Worm (Caenorhabditis elegans): Measurements from ENCODE around the gene amt-2.

amt-2 gene

ce11 chrIV:13015801-13016404, 26.3 kb upstream of the amt-2 start:
- TF ChIP-seq ama-1 (optimal IDR thresholded peaks at IDR 0.05) (no peak), hmg-1.1 (GFP tag; IDR thresholded peaks at IDR 0.05) (peak; percentile 57; the same call in 1 of the 2 replicates), dmd-8 (GFP tag; IDR thresholded peaks at IDR 0.05) (no peak), aha-1 (tag) (peak; percentile 45), pqm-1 (tag; optimal IDR thresholded peaks at IDR 0.05) (no peak), ceh-20 (GFP tag; IDR thresholded peaks at IDR 0.05) (no peak), snpc-4 (tag; optimal IDR thresholded peaks at IDR 0.05) (no peak), F37D6.2 (tag; optimal IDR thresholded peaks at IDR 0.05) (no peak), ZK546.5 (tag; optimal IDR thresholded peaks at IDR 0.05) (no peak), lsy-2 (tag; optimal IDR thresholded peaks at IDR 0.05) (peak in 1 of 2 experiments; percentile 12), jun-1 (tag; optimal IDR thresholded peaks at IDR 0.05) (no peak), set-16 (GFP tag; IDR thresholded peaks at IDR 0.05) (no peak), lin-39 (tag; optimal IDR thresholded peaks at IDR 0.05) (no peak), fkh-10 (GFP tag; optimal IDR thresholded peaks at IDR 0.05) (peak; percentile 36)

ce11 chrIV:13016820-13017219, 25.4 kb upstream of the amt-2 start:
- no peak for TF ChIP-seq F44E2.7 (GFP tag; IDR thresholded peaks at IDR 0.05)
- TF ChIP-seq nhr-6 (tag; optimal IDR thresholded peaks at IDR 0.05), result no peak
- no peak for TF ChIP-seq F26F4.8 (GFP tag; conservative IDR thresholded peaks at IDR 0.05)
- TF ChIP-seq snpc-4 (tag; optimal IDR thresholded peaks at IDR 0.05), result no peak
- TF ChIP-seq gei-8 (GFP tag; optimal IDR thresholded peaks at IDR 0.05), result no peak
- TF ChIP-seq lsy-2 (tag; optimal IDR thresholded peaks at IDR 0.05), result peak in 1 of 2 experiments; percentile 7
- TF ChIP-seq hif-1 (tag; optimal IDR thresholded peaks at IDR 0.05), result no peak
- TF ChIP-seq unc-62 (GFP tag; optimal IDR thresholded peaks at IDR 0.05 in 1 of 2), result peak in 1 of 2 experiments; percentile 9
- TF ChIP-seq unc-62 (tag; optimal IDR thresholded peaks at IDR 0.05), result no peak
- TF ChIP-seq vab-7 (GFP tag; IDR thresholded peaks at IDR 0.05), result no peak
- no peak for TF ChIP-seq nhr-28 (tag; optimal IDR thresholded peaks at IDR 0.05)
- peak; percentile 28; the same call in 1 of the 2 replicates for TF ChIP-seq set-16 (GFP tag; IDR thresholded peaks at IDR 0.05)
- TF ChIP-seq fkh-10 (GFP tag; optimal IDR thresholded peaks at IDR 0.05), result peak; percentile 60
- no peak for TF ChIP-seq mxl-3 (GFP tag; optimal IDR thresholded peaks at IDR 0.05)
- peak; percentile 64 for TF ChIP-seq ces-1 (GFP tag; optimal IDR thresholded peaks at IDR 0.05)
- TF ChIP-seq ZK546.5 (tag; optimal IDR thresholded peaks at IDR 0.05), result no peak
- TF ChIP-seq ctbp-1 (GFP tag; IDR thresholded peaks at IDR 0.05), result peak; percentile 57

- TF ChIP-seq aha-1 (tag) (peak; percentile 70), nhr-76 (tag; optimal IDR thresholded peaks at IDR 0.05) (no peak)
Measured at ce11 chrIV:13021006-13021405, 21.2 kb upstream of the amt-2 start.

ce11 chrIV:13022892-13023291, 19.3 kb upstream of the amt-2 start:
- TF ChIP-seq skn-1 (tag; optimal IDR thresholded peaks at IDR 0.05), result no peak
- no peak for TF ChIP-seq unc-130 (GFP tag; optimal IDR thresholded peaks at IDR 0.05)
- TF ChIP-seq set-16 (GFP tag; IDR thresholded peaks at IDR 0.05), result peak; percentile 83
- peak; percentile 63 for TF ChIP-seq aha-1 (tag)
- TF ChIP-seq duxl-1 (tag; optimal IDR thresholded peaks at IDR 0.05; ENCODE audit: poor library complexity), result no peak
- TF ChIP-seq ceh-44 (GFP tag; IDR thresholded peaks at IDR 0.05), result no peak
- no peak for TF ChIP-seq nhr-41 (GFP tag; IDR thresholded peaks at IDR 0.05)
- no peak for TF ChIP-seq daf-8 (GFP tag; IDR thresholded peaks at IDR 0.05)
- TF ChIP-seq ceh-32 (tag; optimal IDR thresholded peaks at IDR 0.05; ENCODE audit: poor library complexity), result no peak
- no peak for TF ChIP-seq ctbp-1 (GFP tag; IDR thresholded peaks at IDR 0.05)
- no peak for TF ChIP-seq nhr-28 (tag; optimal IDR thresholded peaks at IDR 0.05)
- no peak for TF ChIP-seq hif-1 (tag; optimal IDR thresholded peaks at IDR 0.05)
- no peak for TF ChIP-seq ZK337.2 (GFP tag; IDR thresholded peaks at IDR 0.05)
- no peak for TF ChIP-seq lsy-2 (tag; optimal IDR thresholded peaks at IDR 0.05)
- no peak for TF ChIP-seq mxl-2 (GFP tag; conservative IDR thresholded peaks at IDR 0.05)
- TF ChIP-seq F26F4.8 (GFP tag; conservative IDR thresholded peaks at IDR 0.05), result no peak
- no peak for TF ChIP-seq nhr-237 (tag; optimal IDR thresholded peaks at IDR 0.05)
- TF ChIP-seq cey-2 (tag; optimal IDR thresholded peaks at IDR 0.05; ENCODE audit: borderline replicate concordance, insufficient read depth), result no peak
- 0 out of 2 replicates have a peak, but pooled peaks have one; percentile 12 for TF ChIP-seq hmg-1.1 (GFP tag; IDR thresholded peaks at IDR 0.05)
- TF ChIP-seq mxl-3 (GFP tag; optimal IDR thresholded peaks at IDR 0.05), result no peak
- no peak for TF ChIP-seq dmd-9 (GFP tag; IDR thresholded peaks at IDR 0.05)
- TF ChIP-seq lim-7 (GFP tag; IDR thresholded peaks at IDR 0.05), result no peak
- no peak for TF ChIP-seq dmd-6 (GFP tag; IDR thresholded peaks at IDR 0.05)
- TF ChIP-seq egl-43 (GFP tag; IDR thresholded peaks at IDR 0.05), result 0 out of 2 replicates have a peak, but pooled peaks have one; percentile 26
- TF ChIP-seq mdt-29 (GFP tag; IDR thresholded peaks at IDR 0.05), result no peak
- TF ChIP-seq php-3 (GFP tag; IDR thresholded peaks at IDR 0.05), result no peak
- no peak for TF ChIP-seq ceh-62 (tag; optimal IDR thresholded peaks at IDR 0.05)

Measured in whole organism, L4 larva.